Worm (Caenorhabditis elegans) whole organism, mixed stage, embryonic: ENCODE data around the gene sru-22.

ENCODE experiments used
- ces-1 ChIP-seq: fragments of 150-350 bp; optimal IDR thresholded peaks from 2 replicates; lab custom pipeline; 2014; ENCODE audit warnings: missing biosample characterization, missing genetic modification reagents, missing genetic modification characterization
- mab-5 ChIP-seq: fragments of 150-350 bp; optimal IDR thresholded peaks from 2 replicates; lab custom pipeline; 2014; ENCODE audit warnings: missing biosample characterization, missing genetic modification characterization
- nhr-237 ChIP-seq: fragments of 150-350 bp; optimal IDR thresholded peaks from 2 replicates; lab custom pipeline; 2014; ENCODE audit warnings: missing biosample characterization, missing genetic modification characterization
- nhr-76 ChIP-seq: sonication (generic microtip); optimal IDR thresholded peaks from 2 replicates; lab custom pipeline; 2017; ENCODE audit warnings: missing biosample characterization, missing genetic modification characterization
- sem-2 ChIP-seq: fragments of 200-800 bp; sonication (Bioruptor generic); optimal IDR thresholded peaks from 2 replicates; lab custom pipeline; 2018; ENCODE audit warnings: mild to moderate bottlenecking, missing genetic modification characterization, missing compliant biosample characterization
- snpc-4 ChIP-seq: fragments of 150-350 bp; optimal IDR thresholded peaks from 2 replicates; lab custom pipeline; 2014; ENCODE audit warnings: missing biosample characterization, missing genetic modification characterization
- unc-62 ChIP-seq: fragments of 150-350 bp; optimal IDR thresholded peaks from 2 replicates; lab custom pipeline; 2014; ENCODE audit warnings: missing biosample characterization, missing genetic modification reagents, missing genetic modification characterization
- ztf-11 ChIP-seq: fragments of 150-350 bp; optimal IDR thresholded peaks from 2 replicates; lab custom pipeline; 2014; ENCODE audit warnings: missing biosample characterization, missing genetic modification characterization

DNA sequence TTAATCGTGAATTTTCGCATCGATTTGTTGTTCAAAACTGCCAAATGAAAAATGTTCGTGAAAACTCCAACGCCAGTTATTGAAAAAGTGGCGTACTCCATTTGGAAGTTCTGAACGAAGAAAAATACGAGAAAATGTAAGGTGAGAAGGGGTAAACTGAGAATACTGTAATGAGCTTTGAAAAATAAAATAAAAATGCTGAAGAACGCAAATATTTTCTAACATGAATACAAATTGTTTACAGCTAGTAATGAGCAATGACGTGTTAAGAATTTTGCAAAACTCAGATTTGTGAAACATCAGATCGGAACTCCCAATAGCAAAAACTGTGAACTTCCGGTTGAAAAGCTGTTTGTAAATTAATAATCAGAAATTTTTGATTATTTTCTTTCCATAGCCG is 42.3 kb downstream of the sru-22 start, which contains the start of gene srw-26:
- no peak for TF ChIP-seq ces-1
- no peak for TF ChIP-seq nhr-237 (tag; lab: Kevin White, UChicago)
- TF ChIP-seq snpc-4 (tag; lab: Kevin White, UChicago) = no peak
- no peak for TF ChIP-seq ztf-11
- no peak for TF ChIP-seq unc-62 (GFP tag; lab: Kevin White, UChicago)
- no peak for TF ChIP-seq sem-2 (GFP tag; lab: Kevin White, UChicago)
- no peak for TF ChIP-seq nhr-76 (tag; lab: Kevin White, UChicago)
- no peak for TF ChIP-seq mab-5
